Fruit fly (Drosophila melanogaster) whole organism, embryonic: Measurements from ENCODE around the gene dbo.

Source experiments
- Adf1 ChIP-seq: fragments of 200-800 bp; sonication (Bioruptor generic); IDR thresholded peaks from 2 replicates; pipeline ENCODE4 v1.3.6; 2022; ENCODE audit warnings: missing biosample characterization, missing genetic modification characterization
- CG11247 ChIP-seq: fragments of 200-800 bp; sonication (Bioruptor generic); IDR thresholded peaks from 2 replicates; pipeline ENCODE4 v1.3.6; 2022; ENCODE audit warnings: missing biosample characterization, missing genetic modification characterization
- CG11560 ChIP-seq: fragments of 200-800 bp; sonication (Bioruptor generic); IDR thresholded peaks from 3 replicates; pipeline ENCODE4 v1.3.6; 2022; ENCODE audit warnings: missing biosample characterization, missing genetic modification characterization
- CG12104 ChIP-seq: fragments of 200-800 bp; sonication (Bioruptor generic); optimal IDR thresholded peaks from 3 replicates; lab custom pipeline; 2016; ENCODE audit warnings: missing biosample characterization, missing genetic modification characterization
- CG13296 ChIP-seq: fragments of 200-800 bp; sonication (Bioruptor generic); optimal IDR thresholded peaks from 3 replicates; lab custom pipeline; 2018; ENCODE audit warnings: missing biosample characterization, mild to moderate bottlenecking, missing genetic modification characterization
- CG14014 ChIP-seq: fragments of 200-800 bp; sonication (Bioruptor generic); IDR thresholded peaks from 2 replicates; pipeline ENCODE4 v1.3.6; 2022; ENCODE audit warnings: missing biosample characterization, missing genetic modification characterization
- CG15514 ChIP-seq: fragments of 200-800 bp; sonication (Bioruptor generic); optimal IDR thresholded peaks from 3 replicates; lab custom pipeline; 2017; ENCODE audit warnings: missing biosample characterization, missing genetic modification characterization, mild to moderate bottlenecking, moderate library complexity, missing genetic modification reagents
- CG1602 ChIP-seq: fragments of 200-800 bp; sonication (Bioruptor generic); optimal IDR thresholded peaks from 3 replicates; lab custom pipeline; 2016; ENCODE audit warnings: missing biosample characterization, missing genetic modification characterization
- CG1647 ChIP-seq: fragments of 200-800 bp; sonication (Bioruptor generic); optimal IDR thresholded peaks from 3 replicates; lab custom pipeline; 2016; ENCODE audit warnings: missing biosample characterization, missing genetic modification characterization
- CG16863 ChIP-seq: fragments of 200-800 bp; sonication (Bioruptor generic); optimal IDR thresholded peaks from 3 replicates; lab custom pipeline; 2016; ENCODE audit warnings: missing biosample characterization, missing genetic modification characterization
- CG17802 ChIP-seq: fragments of 200-800 bp; sonication (Bioruptor generic); optimal IDR thresholded peaks from 2 replicates; lab custom pipeline; 2018; ENCODE audit warnings: missing biosample characterization, mild to moderate bottlenecking, missing genetic modification characterization, moderate library complexity
- CG18262 ChIP-seq: fragments of 200-800 bp; optimal IDR thresholded peaks from 3 replicates; lab custom pipeline; 2019; ENCODE audit warnings: missing biosample characterization, mild to moderate bottlenecking, missing genetic modification characterization, moderate library complexity
- CG1832 ChIP-seq: fragments of 200-800 bp; sonication (Bioruptor generic); optimal IDR thresholded peaks from 2 replicates; lab custom pipeline; 2017; ENCODE audit warnings: missing biosample characterization, mild to moderate bottlenecking, missing genetic modification characterization, inconsistent platforms
- CG3065 ChIP-seq: fragments of 200-800 bp; sonication (Bioruptor generic); optimal IDR thresholded peaks from 2 replicates; lab custom pipeline; 2016; ENCODE audit warnings: missing biosample characterization, missing genetic modification characterization
- CG31365 ChIP-seq: fragments of 200-800 bp; sonication (Bioruptor generic); optimal IDR thresholded peaks from 2 replicates; lab custom pipeline; 2018; ENCODE audit warnings: missing biosample characterization, mild to moderate bottlenecking, missing genetic modification characterization
- CG33557 ChIP-seq: fragments of 200-800 bp; sonication (Bioruptor generic); optimal IDR thresholded peaks from 2 replicates; lab custom pipeline; 2019; ENCODE audit warnings: missing biosample characterization, mild to moderate bottlenecking, missing genetic modification characterization, moderate library complexity
- CG3838 ChIP-seq: fragments of 200-800 bp; sonication (Bioruptor generic); optimal IDR thresholded peaks from 3 replicates; lab custom pipeline; 2016; ENCODE audit warnings: missing biosample characterization, missing genetic modification characterization
- CG3847 ChIP-seq: fragments of 200-800 bp; sonication (Bioruptor generic); IDR thresholded peaks from 2 replicates; pipeline ENCODE4 v1.3.6; 2022; ENCODE audit warnings: missing biosample characterization, missing genetic modification characterization
- CG4360 ChIP-seq: fragments of 200-800 bp; sonication (Bioruptor generic); IDR thresholded peaks from 2 replicates; pipeline ENCODE4 v1.3.6; 2022; ENCODE audit warnings: missing biosample characterization, missing genetic modification characterization
- CG4404 ChIP-seq: fragments of 200-800 bp; sonication (Bioruptor generic); IDR thresholded peaks from 2 replicates; pipeline ENCODE4 v1.3.6; 2022; ENCODE audit warnings: missing biosample characterization, missing genetic modification characterization
- CG7556 ChIP-seq: fragments of 200-800 bp; sonication (Bioruptor generic); optimal IDR thresholded peaks from 2 replicates; lab custom pipeline; 2017; ENCODE audit warnings: missing biosample characterization, mild to moderate bottlenecking, missing genetic modification characterization
- CG8089 ChIP-seq: fragments of 200-800 bp; sonication (Bioruptor generic); optimal IDR thresholded peaks from 3 replicates; lab custom pipeline; 2016; ENCODE audit warnings: missing biosample characterization, missing genetic modification characterization
- CG8388 ChIP-seq: fragments of 200-800 bp; sonication (Bioruptor generic); optimal IDR thresholded peaks from 2 replicates; lab custom pipeline; 2019; ENCODE audit warnings: missing biosample characterization, mild to moderate bottlenecking, missing genetic modification characterization, moderate library complexity
- CG9215 ChIP-seq: fragments of 200-800 bp; sonication (Bioruptor generic); IDR thresholded peaks from 2 replicates; pipeline ENCODE4 v1.3.6; 2022; ENCODE audit warnings: missing biosample characterization, missing genetic modification characterization
- CG9727 ChIP-seq: fragments of 200-800 bp; sonication (Bioruptor generic); optimal IDR thresholded peaks from 3 replicates; lab custom pipeline; 2017; ENCODE audit warnings: missing biosample characterization, mild to moderate bottlenecking, missing genetic modification characterization
- CHES-1-like ChIP-seq: fragments of 200-800 bp; sonication (Bioruptor generic); optimal IDR thresholded peaks from 2 replicates; lab custom pipeline; 2016; ENCODE audit warnings: missing biosample characterization, missing genetic modification characterization
- D19A ChIP-seq: fragments of 200-800 bp; optimal IDR thresholded peaks from 3 replicates; lab custom pipeline; 2019; ENCODE audit warnings: missing biosample characterization, mild to moderate bottlenecking, missing genetic modification characterization, moderate library complexity
- Deaf1 ChIP-seq: fragments of 200-800 bp; optimal IDR thresholded peaks from 3 replicates; lab custom pipeline; 2019; ENCODE audit warnings: missing biosample characterization, mild to moderate bottlenecking, missing genetic modification characterization, moderate library complexity
- Dek ChIP-seq: fragments of 200-800 bp; sonication (Bioruptor generic); optimal IDR thresholded peaks from 3 replicates; lab custom pipeline; 2019; ENCODE audit warnings: missing biosample characterization, mild to moderate bottlenecking, missing genetic modification characterization, moderate library complexity
- HLHmδ ChIP-seq: fragments of 200-800 bp; sonication (Bioruptor generic); optimal IDR thresholded peaks from 2 replicates; lab custom pipeline; 2018; ENCODE audit warnings: missing biosample characterization, mild to moderate bottlenecking, missing genetic modification characterization, moderate library complexity
- Hand ChIP-seq: fragments of 200-800 bp; sonication (Bioruptor generic); optimal IDR thresholded peaks from 2 replicates; lab custom pipeline; 2017; ENCODE audit warnings: mild to moderate bottlenecking, missing biosample characterization, missing genetic modification reagents, missing genetic modification characterization
- HmgZ ChIP-seq: fragments of 200-800 bp; sonication (Bioruptor generic); optimal IDR thresholded peaks from 2 replicates; lab custom pipeline; 2018; ENCODE audit warnings: missing biosample characterization, mild to moderate bottlenecking, missing genetic modification characterization
- NC2α ChIP-seq: fragments of 200-800 bp; sonication (Bioruptor generic); optimal IDR thresholded peaks from 2 replicates; lab custom pipeline; 2016; ENCODE audit warnings: missing biosample characterization, missing genetic modification characterization
- Nf-YC ChIP-seq: fragments of 200-800 bp; optimal IDR thresholded peaks from 3 replicates; lab custom pipeline; 2019; ENCODE audit warnings: missing biosample characterization, mild to moderate bottlenecking, missing genetic modification characterization, moderate library complexity
- Taf1 ChIP-seq: fragments of 200-800 bp; sonication (Bioruptor generic); IDR thresholded peaks from 2 replicates; pipeline ENCODE4 v1.3.6; 2022; ENCODE audit warnings: missing biosample characterization, missing genetic modification characterization
- Xbp1 ChIP-seq: fragments of 200-800 bp; sonication (Bioruptor generic); optimal IDR thresholded peaks from 3 replicates; lab custom pipeline; 2016; ENCODE audit warnings: missing biosample characterization, mild to moderate bottlenecking, missing genetic modification characterization
- aop ChIP-seq: fragments of 200-800 bp; sonication (Bioruptor generic); IDR thresholded peaks from 2 replicates; pipeline ENCODE4 v1.3.6; 2022; ENCODE audit warnings: missing biosample characterization, missing genetic modification characterization
- cg ChIP-seq: fragments of 200-800 bp; sonication (Bioruptor generic); optimal IDR thresholded peaks from 3 replicates; lab custom pipeline; 2019; ENCODE audit warnings: missing biosample characterization, mild to moderate bottlenecking, missing genetic modification characterization, moderate library complexity
- dpn ChIP-seq, 2 experiments: fragments of 200-800 bp; sonication (Bioruptor generic); optimal IDR thresholded peaks; 3 replicates each; lab custom pipeline; 2016; ENCODE audit warnings: missing biosample characterization in 2 of 2, missing genetic modification characterization in 2 of 2
- gcm2 ChIP-seq: fragments of 200-800 bp; sonication (Bioruptor generic); optimal IDR thresholded peaks from 2 replicates; lab custom pipeline; 2016; ENCODE audit warnings: missing biosample characterization, missing genetic modification characterization
- hbn ChIP-seq: fragments of 200-800 bp; sonication (Bioruptor generic); IDR thresholded peaks from 2 replicates; pipeline ENCODE4 v1.3.6; 2022; ENCODE audit warnings: missing biosample characterization, missing genetic modification characterization; ENCODE audit not compliant: partially characterized antibody
- maf-S ChIP-seq: fragments of 200-800 bp; sonication (Bioruptor generic); optimal IDR thresholded peaks from 2 replicates; lab custom pipeline; 2016; ENCODE audit warnings: missing biosample characterization, missing genetic modification characterization
- mam ChIP-seq: fragments of 200-800 bp; sonication (Bioruptor generic); optimal IDR thresholded peaks from 3 replicates; lab custom pipeline; 2016; ENCODE audit warnings: missing biosample characterization, missing genetic modification characterization
- salm ChIP-seq: fragments of 200-800 bp; sonication (Bioruptor generic); optimal IDR thresholded peaks from 2 replicates; lab custom pipeline; 2018; ENCODE audit warnings: missing biosample characterization, mild to moderate bottlenecking, missing genetic modification characterization
- scrt ChIP-seq: fragments of 200-800 bp; sonication (Bioruptor generic); optimal IDR thresholded peaks from 2 replicates; lab custom pipeline; 2018; ENCODE audit warnings: missing biosample characterization, mild to moderate bottlenecking, missing genetic modification characterization, moderate library complexity
- sr ChIP-seq: fragments of 200-800 bp; sonication (Bioruptor generic); IDR thresholded peaks from 3 replicates; pipeline ENCODE4 v1.3.6; 2022; ENCODE audit warnings: missing biosample characterization, missing genetic modification characterization
- tin ChIP-seq: fragments of 200-800 bp; sonication (Bioruptor generic); optimal IDR thresholded peaks from 3 replicates; lab custom pipeline; 2016; ENCODE audit warnings: missing biosample characterization, missing genetic modification characterization
- trh ChIP-seq: fragments of 200-800 bp; sonication (Bioruptor generic); optimal IDR thresholded peaks from 2 replicates; lab custom pipeline; 2016; ENCODE audit warnings: missing biosample characterization, missing genetic modification characterization
- unpg ChIP-seq: fragments of 200-800 bp; sonication (Bioruptor generic); optimal IDR thresholded peaks from 3 replicates; lab custom pipeline; 2018; ENCODE audit warnings: missing biosample characterization, mild to moderate bottlenecking, missing genetic modification characterization, moderate library complexity
- usp ChIP-seq: fragments of >200 bp; optimal IDR thresholded peaks from 2 replicates; lab custom pipeline; 2017; ENCODE audit warnings: missing biosample characterization, missing genetic modification characterization
- zfh2 ChIP-seq: fragments of 200-800 bp; sonication (Bioruptor generic); optimal IDR thresholded peaks from 2 replicates; lab custom pipeline; 2016; ENCODE audit warnings: missing biosample characterization, missing genetic modification characterization

The dbo gene

DNA sequence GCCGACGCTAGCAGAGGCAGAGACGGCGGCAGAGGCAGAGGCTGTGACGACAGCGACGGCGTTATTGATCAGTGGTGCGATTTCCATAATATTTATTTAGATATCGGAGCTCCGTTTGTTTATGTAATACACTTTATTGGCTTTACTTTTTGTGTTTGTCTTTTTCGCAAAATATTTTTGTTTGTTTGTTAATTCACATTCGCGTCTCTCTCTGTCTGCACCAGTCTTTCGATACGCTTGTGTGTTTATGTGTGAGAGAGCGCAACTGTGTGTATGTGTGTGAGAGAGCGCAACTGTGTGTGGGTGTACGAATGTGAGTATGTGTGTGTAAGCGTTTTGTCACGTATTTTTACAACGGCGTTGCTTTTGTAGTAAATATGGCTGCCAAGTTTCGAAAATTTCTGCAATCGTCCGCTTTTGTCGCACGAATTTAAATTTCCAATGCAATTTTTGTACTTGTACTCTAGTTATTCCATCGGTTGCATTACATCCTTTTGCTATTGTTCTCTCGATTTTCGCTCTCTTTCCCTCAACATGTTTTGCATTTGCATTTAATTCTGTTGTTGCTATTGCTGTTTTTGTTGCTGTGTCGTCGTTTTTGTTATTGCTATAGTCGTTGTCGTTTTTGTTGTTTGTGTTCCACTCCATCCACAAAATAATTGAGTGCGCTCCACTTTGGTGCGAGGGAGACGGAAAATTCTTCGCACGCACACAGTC, 1.0 kb upstream of the dbo start (continued):
- TF ChIP-seq salm (tag; lab: Kevin White, UChicago) (peak; percentile 15), Xbp1 (GFP tag; lab: Kevin White, UChicago) (no peak), CG7556 (peak; percentile 36), tin (GFP tag; lab: Kevin White, UChicago) (no peak), Deaf1 (tag; lab: Kevin White, UChicago) (no peak), aop (GFP tag; lab: Robert Waterston, UW) (no peak), cg (GFP tag; lab: Kevin White, UChicago) (peak; percentile 99), sr (GFP tag; lab: Robert Waterston, UW) (peak; percentile 85), CG3838 (GFP tag; lab: Kevin White, UChicago) (no peak), trh (GFP tag; lab: Kevin White, UChicago) (no peak), HLHmδ (GFP tag; lab: Kevin White, UChicago) (no peak), Adf1 (GFP tag; lab: Robert Waterston, UW) (peak; percentile 98), CG1647 (GFP tag; lab: Kevin White, UChicago) (peak; percentile 22), mam (GFP tag; lab: Kevin White, UChicago) (no peak), CG15514 (GFP tag; lab: Kevin White, UChicago) (peak; percentile 53), NC2α (GFP tag; lab: Kevin White, UChicago) (no peak), CG8089 (GFP tag; lab: Kevin White, UChicago) (no peak), Dek (peak; percentile 29), CG9727 (GFP tag; lab: Kevin White, UChicago) (peak; percentile 45), dpn (GFP tag; optimal IDR thresholded peaks at IDR 0.05; lab: Kevin White, UChicago) (peak in 1 of 2 experiments; percentile 13), CG17802 (tag; lab: Kevin White, UChicago) (no peak), CG4360 (GFP tag; lab: Robert Waterston, UW) (peak; percentile 78), maf-S (GFP tag; lab: Kevin White, UChicago) (no peak), CG12104 (GFP tag; lab: Kevin White, UChicago) (no peak), CG11247 (no peak), CG4404 (GFP tag; lab: Robert Waterston, UW) (no peak), CG3065 (no peak), CHES-1-like (GFP tag; lab: Kevin White, UChicago) (no peak), CG11560 (tag; lab: Robert Waterston, UW) (no peak), CG31365 (no peak), scrt (peak; percentile 40), Nf-YC (tag; lab: Kevin White, UChicago) (peak; percentile 36), unpg (GFP tag; lab: Kevin White, UChicago) (peak; percentile 7), CG13296 (GFP tag; lab: Kevin White, UChicago) (peak; percentile 60), usp (GFP tag; lab: Kevin White, UChicago) (no peak), gcm2 (GFP tag; lab: Kevin White, UChicago) (peak; percentile 3), CG16863 (GFP tag; lab: Kevin White, UChicago) (no peak), zfh2 (GFP tag; lab: Kevin White, UChicago) (no peak), HmgZ (tag; lab: Kevin White, UChicago) (peak; percentile 57), CG14014 (GFP tag; lab: Robert Waterston, UW) (peak; percentile 62; the same call in 1 of the 2 replicates), hbn (no peak), Taf1 (GFP tag; lab: Robert Waterston, UW) (no peak), CG3847 (no peak), CG9215 (GFP tag; lab: Robert Waterston, UW) (no peak), CG1602 (no peak), CG33557 (no peak), CG1832 (GFP tag; lab: Kevin White, UChicago) (no peak), CG18262 (tag; lab: Kevin White, UChicago) (no peak), CG8388 (peak; percentile 0), Hand (GFP tag; lab: Kevin White, UChicago) (no peak), D19A (tag; lab: Kevin White, UChicago) (no peak)
